Worm (Caenorhabditis elegans) whole organism, mixed stage, embryonic: ENCODE data around the gene flp-6.

Experiments used
- ces-1 ChIP-seq: fragments of 150-350 bp; optimal IDR thresholded peaks from 2 replicates; lab custom pipeline; 2014; ENCODE audit warnings: missing biosample characterization, missing genetic modification reagents, missing genetic modification characterization
- ztf-11 ChIP-seq: fragments of 150-350 bp; optimal IDR thresholded peaks from 2 replicates; lab custom pipeline; 2014; ENCODE audit warnings: missing biosample characterization, missing genetic modification characterization

DNA sequence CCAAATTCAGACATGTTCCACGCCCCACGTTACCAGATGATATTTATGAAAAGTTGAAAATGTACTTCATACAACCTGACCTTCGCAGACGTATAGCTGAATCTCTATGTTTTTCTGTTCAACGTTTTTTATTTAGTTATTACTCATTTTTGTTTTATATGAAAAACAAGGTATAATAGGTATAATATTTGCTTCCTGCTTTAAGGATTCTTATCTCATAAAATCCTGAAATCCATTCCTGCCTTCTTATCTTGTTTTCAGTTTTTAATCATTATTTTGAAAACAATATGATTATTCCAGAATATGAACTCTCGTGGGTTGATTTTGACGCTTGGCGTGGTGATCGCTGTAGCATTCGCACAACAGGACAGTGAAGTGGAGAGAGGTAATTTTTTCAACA, at the start of gene flp-6:
- TF ChIP-seq ztf-11 (tag; lab: Kevin White, UChicago) (no peak), ces-1 (GFP tag; lab: Kevin White, UChicago) (no peak)
